Worm (Caenorhabditis elegans): ENCODE results near the gene crn-3.

DNA sequence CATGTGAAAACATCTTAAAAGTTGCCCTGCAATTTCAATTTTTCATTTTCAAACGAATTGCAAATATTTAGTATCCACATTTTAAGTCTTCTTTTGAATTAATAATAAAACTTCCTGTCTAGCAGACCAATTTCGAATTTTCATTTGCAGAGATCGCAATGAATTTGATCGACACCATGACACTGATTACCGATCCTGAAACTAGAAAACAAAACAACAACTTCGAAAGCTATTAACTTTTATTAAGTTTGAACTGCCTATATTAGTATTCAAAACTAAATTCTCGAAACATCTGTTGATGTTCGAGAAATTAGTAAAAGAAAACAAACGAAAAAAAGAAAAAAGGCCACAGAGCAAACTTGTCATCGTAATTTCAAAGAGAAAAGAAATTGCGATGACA, 13.7 kb upstream of the crn-3 start:
- no peak for TF ChIP-seq egl-27 (tag; optimal IDR thresholded peaks at IDR 0.05)
- TF ChIP-seq hlh-30 (tag; optimal IDR thresholded peaks at IDR 0.05; ENCODE audit: insufficient read depth): no peak
- TF ChIP-seq nhr-11 (tag; optimal IDR thresholded peaks at IDR 0.05): no peak
- TF ChIP-seq fos-1 (tag; optimal IDR thresholded peaks at IDR 0.05): no peak
- no peak for TF ChIP-seq aha-1 (tag)
- TF ChIP-seq nhr-237 (tag; optimal IDR thresholded peaks at IDR 0.05): no peak
- TF ChIP-seq mdt-29 (GFP tag; IDR thresholded peaks at IDR 0.05): no peak
- TF ChIP-seq fkh-10 (GFP tag; optimal IDR thresholded peaks at IDR 0.05): no peak
- TF ChIP-seq ama-1 (optimal IDR thresholded peaks at IDR 0.05): no peak
- no peak for TF ChIP-seq mxl-3 (GFP tag; optimal IDR thresholded peaks at IDR 0.05)

Measured in whole organism, L4 larva.